Worm (Caenorhabditis elegans): ENCODE data around the gene ZK1127.3.

DNA sequence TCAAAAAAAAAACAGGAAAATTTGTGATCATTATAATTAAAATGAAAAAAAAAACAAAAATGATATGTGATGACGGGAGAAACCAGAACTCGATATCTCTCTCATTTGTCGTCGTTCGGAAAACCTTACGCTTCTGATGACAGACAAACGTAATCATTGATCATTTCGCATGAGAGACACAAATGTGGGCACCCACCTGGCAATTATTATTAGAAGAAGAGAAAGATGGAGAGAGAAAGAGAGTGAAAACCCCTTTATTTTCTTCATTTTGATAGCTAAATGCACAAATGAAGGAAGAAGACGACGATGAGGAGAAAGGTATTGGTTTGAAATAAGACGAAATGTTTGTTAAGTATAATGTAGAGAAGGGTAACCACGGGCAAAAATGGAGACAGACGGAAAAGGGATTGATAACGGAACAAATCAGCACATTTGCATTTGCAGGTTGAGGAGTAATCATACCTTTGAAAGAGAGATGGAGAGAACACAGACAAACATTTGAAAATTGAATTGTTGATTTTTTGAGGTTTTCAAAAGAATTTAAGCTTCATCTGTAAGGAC is 23.9 kb upstream of the ZK1127.3 start:
- TF ChIP-seq unc-39 (tag; optimal IDR thresholded peaks at IDR 0.05) (no peak), ztf-1 (GFP tag; conservative IDR thresholded peaks at IDR 0.05) (no peak), elt-3 (tag; optimal IDR thresholded peaks at IDR 0.05) (no peak), nhr-25 (tag; optimal IDR thresholded peaks at IDR 0.05) (no peak), mdl-1 (tag; optimal IDR thresholded peaks at IDR 0.05) (no peak), unc-62 (GFP tag; optimal IDR thresholded peaks at IDR 0.05) (no peak), ztf-4 (tag; optimal IDR thresholded peaks at IDR 0.05) (no peak), C34F6.9 (tag; optimal IDR thresholded peaks at IDR 0.05) (no peak), ceh-82 (tag; optimal IDR thresholded peaks at IDR 0.05) (no peak), mbf-1 (tag; optimal IDR thresholded peaks at IDR 0.05) (no peak), nhr-10 (tag; optimal IDR thresholded peaks at IDR 0.05) (no peak)

All from whole organism, L2 larva.